Fruit fly (Drosophila melanogaster): ENCODE data around the gene CG10650.

The CG10650 gene

dm6 chr2L:19034213-19034929 lies 38.6 kb upstream of the CG10650 start, which contains the start of the genes mib2 and CG31800 (continued):
- no peak for TF ChIP-seq Trl (optimal IDR thresholded peaks at IDR 0.05)
- no peak for TF ChIP-seq Trl (GFP tag; optimal IDR thresholded peaks at IDR 0.05)
- no peak for TF ChIP-seq CG14667 (GFP tag; IDR thresholded peaks at IDR 0.05)
- no peak for TF ChIP-seq kah (GFP tag; optimal IDR thresholded peaks at IDR 0.05)
- no peak for TF ChIP-seq CG18764 (GFP tag; optimal IDR thresholded peaks at IDR 0.05)
- TF ChIP-seq CG11560 (tag; IDR thresholded peaks at IDR 0.05), result no peak
- no peak for TF ChIP-seq sisA (GFP tag; IDR thresholded peaks at IDR 0.05)
- no peak for TF ChIP-seq CG14050 (GFP tag; IDR thresholded peaks at IDR 0.05)
- TF ChIP-seq usp (GFP tag; optimal IDR thresholded peaks at IDR 0.05), result no peak
- TF ChIP-seq Optix (GFP tag; IDR thresholded peaks at IDR 0.05), result no peak
- no peak for TF ChIP-seq CG17328 (GFP tag; IDR thresholded peaks at IDR 0.05)
- no peak for TF ChIP-seq Bdp1 (GFP tag; optimal IDR thresholded peaks at IDR 0.05)
- peak; percentile 20; the same call in 1 of the 2 replicates for TF ChIP-seq slbo (GFP tag; IDR thresholded peaks at IDR 0.05)
- TF ChIP-seq CG18599 (GFP tag; optimal IDR thresholded peaks at IDR 0.05), result no peak
- TF ChIP-seq sd (tag; optimal IDR thresholded peaks at IDR 0.05), result no peak
- TF ChIP-seq NC2α (GFP tag; optimal IDR thresholded peaks at IDR 0.05), result no peak
- TF ChIP-seq gce (GFP tag; IDR thresholded peaks at IDR 0.05), result no peak
- TF ChIP-seq trh (GFP tag; optimal IDR thresholded peaks at IDR 0.05), result no peak
- TF ChIP-seq MBD-R2 (GFP tag; IDR thresholded peaks at IDR 0.05), result peak; percentile 65
- TF ChIP-seq Hr78 (GFP tag; optimal IDR thresholded peaks at IDR 0.05), result no peak
- 0 out of 3 replicates have a peak, but pooled peaks have one; percentile 53 for TF ChIP-seq CG2199 (GFP tag; IDR thresholded peaks at IDR 0.05)
- TF ChIP-seq chm (GFP tag; IDR thresholded peaks at IDR 0.05), result 0 out of 2 replicates have a peak, but pooled peaks have one; percentile 38
- no peak for TF ChIP-seq CG10565 (GFP tag; optimal IDR thresholded peaks at IDR 0.05)
- TF ChIP-seq tap (tag; optimal IDR thresholded peaks at IDR 0.05), result no peak
- no peak for TF ChIP-seq HLH54F (GFP tag; optimal IDR thresholded peaks at IDR 0.05)
- no peak for TF ChIP-seq dmrt11E (tag; optimal IDR thresholded peaks at IDR 0.05)
- TF ChIP-seq C15 (GFP tag; IDR thresholded peaks at IDR 0.05), result no peak
- peak; percentile 37 for TF ChIP-seq Abd-B (GFP tag; optimal IDR thresholded peaks at IDR 0.05)
- TF ChIP-seq CG7928 (GFP tag; optimal IDR thresholded peaks at IDR 0.05), result no peak
- peak; percentile 26 for TF ChIP-seq Xbp1 (GFP tag; optimal IDR thresholded peaks at IDR 0.05)
- no peak for TF ChIP-seq gem (tag; optimal IDR thresholded peaks at IDR 0.05)
- TF ChIP-seq tin (GFP tag; optimal IDR thresholded peaks at IDR 0.05), result no peak
- no peak for TF ChIP-seq crc (GFP tag; optimal IDR thresholded peaks at IDR 0.05)
- peak; percentile 76; the same call in 2 of the 3 replicates for TF ChIP-seq Doc3 (GFP tag; IDR thresholded peaks at IDR 0.05; ENCODE audit: partially characterized antibody)
- no peak for TF ChIP-seq z (GFP tag; IDR thresholded peaks at IDR 0.05)
- no peak for TF ChIP-seq gcm (GFP tag; optimal IDR thresholded peaks at IDR 0.05)
- TF ChIP-seq yki (optimal IDR thresholded peaks at IDR 0.05), result no peak
- no peak for TF ChIP-seq CG9215 (GFP tag; IDR thresholded peaks at IDR 0.05)
- no peak for TF ChIP-seq gsb (GFP tag; IDR thresholded peaks at IDR 0.05)
- no peak for TF ChIP-seq CG7786 (GFP tag; optimal IDR thresholded peaks at IDR 0.05)
- peak; percentile 63 for TF ChIP-seq pzg (GFP tag; optimal IDR thresholded peaks at IDR 0.05)
- no peak for TF ChIP-seq Hey (tag; optimal IDR thresholded peaks at IDR 0.05)
- TF ChIP-seq CG42726 (GFP tag; IDR thresholded peaks at IDR 0.05; ENCODE audit: partially characterized antibody), result peak; percentile 80
- no peak for TF ChIP-seq CG8478 (optimal IDR thresholded peaks at IDR 0.05)
- no peak for TF ChIP-seq CG12391 (tag; optimal IDR thresholded peaks at IDR 0.05)
- no peak for TF ChIP-seq Adf1 (GFP tag; IDR thresholded peaks at IDR 0.05)
- peak; percentile 12 for TF ChIP-seq Sin3A (optimal IDR thresholded peaks at IDR 0.05)
- no peak for TF ChIP-seq shn (GFP tag; optimal IDR thresholded peaks at IDR 0.05)
- no peak for TF ChIP-seq CG4328 (GFP tag; optimal IDR thresholded peaks at IDR 0.05)
- no peak for TF ChIP-seq CG4820 (GFP tag; optimal IDR thresholded peaks at IDR 0.05)
- TF ChIP-seq CG6683 (GFP tag; optimal IDR thresholded peaks at IDR 0.05), result no peak
- TF ChIP-seq ap (GFP tag; IDR thresholded peaks at IDR 0.05), result no peak

All from whole organism, embryonic.